Fruit fly (Drosophila melanogaster) whole organism, embryonic: ENCODE data around the gene CG31808.

Experiments
- Ada2b ChIP-seq: fragments of 200-800 bp; sonication (Bioruptor generic); IDR thresholded peaks from 2 replicates; pipeline ENCODE4 v1.3.6; 2022; ENCODE audit warnings: missing biosample characterization, missing genetic modification characterization
- CG10267 ChIP-seq: fragments of 200-800 bp; sonication (Bioruptor generic); optimal IDR thresholded peaks from 2 replicates; lab custom pipeline; 2018; ENCODE audit warnings: missing biosample characterization, mild to moderate bottlenecking, missing genetic modification characterization, moderate library complexity
- CG10654 ChIP-seq: fragments of 200-800 bp; sonication (Bioruptor generic); optimal IDR thresholded peaks from 2 replicates; lab custom pipeline; 2016; ENCODE audit warnings: missing biosample characterization, missing genetic modification characterization
- CG12071 ChIP-seq: fragments of 200-800 bp; sonication (Bioruptor generic); optimal IDR thresholded peaks from 3 replicates; lab custom pipeline; 2018; ENCODE audit warnings: missing biosample characterization, mild to moderate bottlenecking, missing genetic modification characterization
- CG12391 ChIP-seq: fragments of 200-800 bp; sonication (Bioruptor generic); optimal IDR thresholded peaks from 3 replicates; lab custom pipeline; 2018; ENCODE audit warnings: missing biosample characterization, mild to moderate bottlenecking, missing genetic modification characterization, moderate library complexity
- CG12659 ChIP-seq: fragments of 200-800 bp; sonication (Bioruptor generic); optimal IDR thresholded peaks from 3 replicates; lab custom pipeline; 2017; ENCODE audit warnings: mild to moderate bottlenecking, missing biosample characterization, missing genetic modification reagents, missing genetic modification characterization
- CG13624 ChIP-seq: fragments of 200-800 bp; sonication (Bioruptor generic); optimal IDR thresholded peaks from 2 replicates; lab custom pipeline; 2016; ENCODE audit warnings: missing biosample characterization, missing genetic modification characterization
- CG1603 ChIP-seq: fragments of 200-800 bp; sonication (Bioruptor generic); optimal IDR thresholded peaks from 2 replicates; lab custom pipeline; 2019; ENCODE audit warnings: missing biosample characterization, mild to moderate bottlenecking, missing genetic modification characterization, moderate library complexity
- CG16813 ChIP-seq: fragments of 200-800 bp; sonication (Bioruptor generic); IDR thresholded peaks from 3 replicates; pipeline ENCODE4 v1.3.6; 2022; ENCODE audit warnings: missing biosample characterization, missing genetic modification characterization; ENCODE audit not compliant: partially characterized antibody
- CG17912 ChIP-seq: fragments of 200-800 bp; sonication (Bioruptor generic); optimal IDR thresholded peaks from 2 replicates; lab custom pipeline; 2018; ENCODE audit warnings: missing biosample characterization, mild to moderate bottlenecking, missing genetic modification characterization
- CG18599 ChIP-seq: fragments of 200-800 bp; sonication (Bioruptor generic); optimal IDR thresholded peaks from 3 replicates; lab custom pipeline; 2017; ENCODE audit warnings: missing biosample characterization, missing genetic modification characterization, mild to moderate bottlenecking, moderate library complexity, missing genetic modification reagents
- CG2202 ChIP-seq: fragments of 200-800 bp; sonication (Bioruptor generic); optimal IDR thresholded peaks from 2 replicates; lab custom pipeline; 2018; ENCODE audit warnings: missing biosample characterization, mild to moderate bottlenecking, missing genetic modification characterization
- CG30020 ChIP-seq: fragments of 200-800 bp; optimal IDR thresholded peaks from 2 replicates; lab custom pipeline; 2019; ENCODE audit warnings: missing biosample characterization, mild to moderate bottlenecking, missing genetic modification characterization, moderate library complexity
- CG4328 ChIP-seq: fragments of 200-800 bp; sonication (Bioruptor generic); optimal IDR thresholded peaks from 3 replicates; lab custom pipeline; 2017; ENCODE audit warnings: missing biosample characterization, missing genetic modification reagents, missing genetic modification characterization
- CG4617 ChIP-seq: fragments of 200-800 bp; sonication (Bioruptor generic); optimal IDR thresholded peaks from 3 replicates; lab custom pipeline; 2016; ENCODE audit warnings: missing biosample characterization, missing genetic modification characterization, borderline replicate concordance
- CG4707 ChIP-seq: fragments of 200-800 bp; sonication (Bioruptor generic); optimal IDR thresholded peaks from 2 replicates; lab custom pipeline; 2018; ENCODE audit warnings: missing biosample characterization, mild to moderate bottlenecking, missing genetic modification characterization, moderate library complexity
- CG6654 ChIP-seq: fragments of 200-800 bp; sonication (Bioruptor generic); optimal IDR thresholded peaks from 2 replicates; lab custom pipeline; 2017; ENCODE audit warnings: missing biosample characterization, mild to moderate bottlenecking, missing genetic modification characterization
- CG6683 ChIP-seq: fragments of 200-800 bp; sonication (Bioruptor generic); optimal IDR thresholded peaks from 2 replicates; lab custom pipeline; 2017; ENCODE audit warnings: missing biosample characterization, mild to moderate bottlenecking, missing genetic modification characterization, missing genetic modification reagents
- CG6791 ChIP-seq: fragments of 200-800 bp; sonication (Bioruptor generic); IDR thresholded peaks from 3 replicates; pipeline ENCODE4 v1.3.6; 2022; ENCODE audit warnings: missing biosample characterization, missing genetic modification characterization; ENCODE audit not compliant: partially characterized antibody
- CG6854 ChIP-seq: fragments of 200-800 bp; sonication (Bioruptor generic); optimal IDR thresholded peaks from 3 replicates; lab custom pipeline; 2017; ENCODE audit warnings: missing biosample characterization, mild to moderate bottlenecking, missing genetic modification characterization
- CG7357 ChIP-seq: fragments of 200-800 bp; sonication (Bioruptor generic); IDR thresholded peaks from 3 replicates; pipeline ENCODE4 v1.3.6; 2022; ENCODE audit warnings: missing biosample characterization, missing genetic modification characterization
- CG8944 ChIP-seq: fragments of 200-800 bp; sonication (Bioruptor generic); optimal IDR thresholded peaks from 3 replicates; lab custom pipeline; 2016; ENCODE audit warnings: missing biosample characterization, missing genetic modification characterization
- CHES-1-like ChIP-seq: fragments of 200-800 bp; sonication (Bioruptor generic); optimal IDR thresholded peaks from 2 replicates; lab custom pipeline; 2016; ENCODE audit warnings: missing biosample characterization, missing genetic modification characterization
- CoRest ChIP-seq: fragments of 200-800 bp; sonication (Bioruptor generic); optimal IDR thresholded peaks from 3 replicates; lab custom pipeline; 2018; ENCODE audit warnings: missing biosample characterization, mild to moderate bottlenecking, missing genetic modification characterization, moderate library complexity
- Dbx ChIP-seq: fragments of 200-800 bp; sonication (Bioruptor generic); IDR thresholded peaks from 3 replicates; pipeline ENCODE4 v1.3.6; 2022; ENCODE audit warnings: missing biosample characterization, missing genetic modification characterization
- Fer2 ChIP-seq: fragments of 200-800 bp; sonication (Bioruptor generic); optimal IDR thresholded peaks from 2 replicates; lab custom pipeline; 2018; ENCODE audit warnings: missing biosample characterization, mild to moderate bottlenecking, missing genetic modification characterization, moderate library complexity
- HLH54F ChIP-seq: fragments of 200-800 bp; sonication (Bioruptor generic); optimal IDR thresholded peaks from 3 replicates; lab custom pipeline; 2016; ENCODE audit warnings: missing biosample characterization, missing genetic modification characterization
- HLHmδ ChIP-seq: fragments of 200-800 bp; sonication (Bioruptor generic); optimal IDR thresholded peaks from 2 replicates; lab custom pipeline; 2018; ENCODE audit warnings: missing biosample characterization, mild to moderate bottlenecking, missing genetic modification characterization, moderate library complexity
- Hr51 ChIP-seq, 2 experiments: fragments of 200-800 bp; sonication (Bioruptor generic); optimal IDR thresholded peaks; 2 replicates in 1 of 2; 3 replicates in 1 of 2; lab custom pipeline; 2016 to 2018; ENCODE audit warnings: missing biosample characterization in 2 of 2, missing genetic modification characterization in 2 of 2, mild to moderate bottlenecking in 1 of 2, moderate library complexity in 1 of 2
- Myb ChIP-seq: fragments of 200-800 bp; sonication (Bioruptor generic); optimal IDR thresholded peaks from 2 replicates; lab custom pipeline; 2016; ENCODE audit warnings: missing biosample characterization, missing genetic modification characterization
- NC2β ChIP-seq: fragments of 200-800 bp; sonication (Bioruptor generic); optimal IDR thresholded peaks from 2 replicates; lab custom pipeline; 2016; ENCODE audit warnings: missing biosample characterization, missing genetic modification characterization
- Ptx1 ChIP-seq: fragments of 200-800 bp; sonication (Bioruptor generic); IDR thresholded peaks from 2 replicates; pipeline ENCODE4 v1.3.6; 2022; ENCODE audit warnings: missing biosample characterization, missing genetic modification characterization
- Sox102F ChIP-seq: fragments of 200-800 bp; sonication (Bioruptor generic); optimal IDR thresholded peaks from 2 replicates; lab custom pipeline; 2018; ENCODE audit warnings: missing biosample characterization, mild to moderate bottlenecking, missing genetic modification characterization, moderate library complexity
- Ssrp ChIP-seq: fragments of 200-800 bp; sonication (Bioruptor generic); optimal IDR thresholded peaks from 2 replicates; lab custom pipeline; 2018; ENCODE audit warnings: missing biosample characterization, mild to moderate bottlenecking, missing genetic modification characterization, moderate library complexity
- ap ChIP-seq: fragments of 200-800 bp; sonication (Bioruptor generic); IDR thresholded peaks from 2 replicates; pipeline ENCODE4 v1.3.6; 2022; ENCODE audit warnings: missing biosample characterization, missing genetic modification characterization
- bigmax ChIP-seq: fragments of 200-800 bp; sonication (Bioruptor generic); optimal IDR thresholded peaks from 2 replicates; lab custom pipeline; 2018; ENCODE audit warnings: missing biosample characterization, mild to moderate bottlenecking, missing genetic modification characterization
- bsh ChIP-seq, 2 experiments: fragments of 200-800 bp; sonication (Bioruptor generic); optimal IDR thresholded peaks; 2 replicates each; lab custom pipeline; 2017 to 2018; ENCODE audit warnings: mild to moderate bottlenecking in 2 of 2, missing biosample characterization in 2 of 2, missing genetic modification characterization in 2 of 2, moderate library complexity in 1 of 2
- cad ChIP-seq: fragments of >200 bp; optimal IDR thresholded peaks from 2 replicates; lab custom pipeline; 2017; ENCODE audit warnings: missing biosample characterization, missing genetic modification characterization
- dmrt99B ChIP-seq: fragments of 200-800 bp; sonication (Bioruptor generic); optimal IDR thresholded peaks from 2 replicates; lab custom pipeline; 2018; ENCODE audit warnings: missing biosample characterization, mild to moderate bottlenecking, missing genetic modification characterization, moderate library complexity
- en ChIP-seq: fragments of 200-800 bp; sonication (Bioruptor generic); optimal IDR thresholded peaks from 2 replicates; lab custom pipeline; 2016; ENCODE audit warnings: missing biosample characterization, missing genetic modification characterization
- gfzf ChIP-seq: fragments of 200-800 bp; sonication (Bioruptor generic); optimal IDR thresholded peaks from 2 replicates; lab custom pipeline; 2016; ENCODE audit warnings: missing biosample characterization, mild to moderate bottlenecking, missing genetic modification characterization, moderate library complexity
- grau ChIP-seq: fragments of 200-800 bp; optimal IDR thresholded peaks from 3 replicates; lab custom pipeline; 2019; ENCODE audit warnings: missing biosample characterization, mild to moderate bottlenecking, missing genetic modification characterization, moderate library complexity
- jigr1 ChIP-seq: fragments of 200-800 bp; sonication (Bioruptor generic); IDR thresholded peaks from 3 replicates; pipeline ENCODE4 v1.3.6; 2022; ENCODE audit warnings: missing biosample characterization, missing genetic modification characterization
- maf-S ChIP-seq: fragments of 200-800 bp; sonication (Bioruptor generic); optimal IDR thresholded peaks from 2 replicates; lab custom pipeline; 2016; ENCODE audit warnings: missing biosample characterization, missing genetic modification characterization
- mam ChIP-seq: fragments of 200-800 bp; sonication (Bioruptor generic); optimal IDR thresholded peaks from 3 replicates; lab custom pipeline; 2016; ENCODE audit warnings: missing biosample characterization, missing genetic modification characterization
- otp ChIP-seq: fragments of 200-800 bp; sonication (Bioruptor generic); IDR thresholded peaks from 3 replicates; pipeline ENCODE4, ENCODE4 v1.3.6; 2022; ENCODE audit warnings: missing biosample characterization, missing genetic modification characterization
- sisA ChIP-seq: fragments of 200-800 bp; sonication (Bioruptor generic); IDR thresholded peaks from 2 replicates; pipeline ENCODE4 v1.3.6; 2022; ENCODE audit warnings: missing biosample characterization, missing genetic modification characterization
- slbo ChIP-seq: fragments of 200-800 bp; sonication (Bioruptor generic); IDR thresholded peaks from 2 replicates; pipeline ENCODE4 v1.3.6; 2022; ENCODE audit warnings: missing biosample characterization, missing genetic modification characterization
- sug ChIP-seq: fragments of 200-800 bp; optimal IDR thresholded peaks from 2 replicates; lab custom pipeline; 2019; ENCODE audit warnings: missing biosample characterization, mild to moderate bottlenecking, missing genetic modification characterization, moderate library complexity
- vvl ChIP-seq: fragments of 200-800 bp; sonication (Bioruptor generic); IDR thresholded peaks from 2 replicates; pipeline ENCODE4 v1.3.6; 2022; ENCODE audit warnings: missing biosample characterization, missing genetic modification characterization

The CG31808 gene

dm6 chr2L:16703753-16704152 lies 12.2 kb downstream of the CG31808 start (continued):
- TF ChIP-seq maf-S (GFP tag; lab: Kevin White, UChicago) (peak; percentile 44), CHES-1-like (GFP tag; lab: Kevin White, UChicago) (no peak), otp (GFP tag; lab: Robert Waterston, UW) (no peak), CG12071 (no peak), Sox102F (GFP tag; lab: Kevin White, UChicago) (no peak), Ptx1 (no peak), sisA (GFP tag; lab: Robert Waterston, UW) (no peak; the same call in 1 of the 2 replicates), CG6654 (GFP tag; lab: Kevin White, UChicago) (no peak), CG4707 (no peak), CG7357 (GFP tag; lab: Robert Waterston, UW) (no peak), CG4617 (GFP tag; lab: Kevin White, UChicago) (no peak), CG8944 (GFP tag; lab: Kevin White, UChicago) (no peak), CG13624 (peak; percentile 53), HLH54F (peak; percentile 48), CG12391 (tag; lab: Kevin White, UChicago) (peak; percentile 44), cad (no peak), bsh (GFP tag; optimal IDR thresholded peaks at IDR 0.05; lab: Kevin White, UChicago) (peak in 1 of 2 experiments; percentile 30), Myb (GFP tag; lab: Kevin White, UChicago) (peak; percentile 21), en (GFP tag; lab: Kevin White, UChicago) (peak; percentile 32), Ada2b (GFP tag; lab: Robert Waterston, UW) (peak; percentile 58; the same call in 1 of the 2 replicates), CG10654 (GFP tag; lab: Kevin White, UChicago) (no peak), ap (GFP tag; lab: Robert Waterston, UW) (no peak), CG2202 (tag; lab: Kevin White, UChicago) (no peak), CG18599 (GFP tag; lab: Kevin White, UChicago) (no peak), grau (tag; lab: Kevin White, UChicago) (peak; percentile 66), NC2β (GFP tag; lab: Kevin White, UChicago) (peak; percentile 15), CG10267 (no peak), Hr51 (GFP tag; optimal IDR thresholded peaks at IDR 0.05; lab: Kevin White, UChicago) (peak in 1 of 2 experiments; percentile 28), slbo (GFP tag; lab: Robert Waterston, UW) (peak; percentile 73), mam (GFP tag; lab: Kevin White, UChicago) (peak; percentile 64), jigr1 (GFP tag; lab: Robert Waterston, UW) (no peak), Ssrp (tag; lab: Kevin White, UChicago) (peak; percentile 41), bigmax (no peak), sug (peak; percentile 44), CG6854 (no peak), CG4328 (no peak), gfzf (GFP tag; lab: Kevin White, UChicago) (no peak), CG6683 (no peak), CG30020 (tag; lab: Kevin White, UChicago) (peak; percentile 69), CG1603 (tag; lab: Kevin White, UChicago) (peak; percentile 31), Dbx (GFP tag; lab: Robert Waterston, UW) (peak; percentile 49; the same call in 1 of the 3 replicates), dmrt99B (tag; lab: Kevin White, UChicago) (no peak), CoRest (tag; lab: Kevin White, UChicago) (peak; percentile 70), vvl (peak; percentile 65), CG17912 (GFP tag; lab: Kevin White, UChicago) (no peak), CG16813 (GFP tag; lab: Robert Waterston, UW) (no peak), Fer2 (tag; lab: Kevin White, UChicago) (no peak), CG6791 (GFP tag; lab: Robert Waterston, UW) (no peak), CG12659 (GFP tag; lab: Kevin White, UChicago) (peak; percentile 59), HLHmδ (GFP tag; lab: Kevin White, UChicago) (no peak)
